Worm (Caenorhabditis elegans): ENCODE data around the gene max-1.

- TF ChIP-seq hmbx-1 (tag; optimal IDR thresholded peaks at IDR 0.05) (no peak), tbx-11 (GFP tag; IDR thresholded peaks at IDR 0.05) (no peak), flt-1 (GFP tag; IDR thresholded peaks at IDR 0.05) (no peak), ama-1 (optimal IDR thresholded peaks at IDR 0.05) (no peak), ets-7 (tag; optimal IDR thresholded peaks at IDR 0.05) (no peak)
Measured at ce11 chrV:13063402-13063801, 56.6 kb downstream of the max-1 start.
